Fruit fly (Drosophila melanogaster): Measurements from ENCODE around the gene Nhe2.

Gene Nhe2

dm6 chr2L:21149053-21149452 lies 44.7 kb downstream of the Nhe2 start (continued):
- TF ChIP-seq p53 (GFP tag; optimal IDR thresholded peaks at IDR 0.05) (no peak), yki (optimal IDR thresholded peaks at IDR 0.05) (no peak), CG17612 (GFP tag; IDR thresholded peaks at IDR 0.05) (no peak), CG10321 (GFP tag; IDR thresholded peaks at IDR 0.05) (no peak), psq (GFP tag; optimal IDR thresholded peaks at IDR 0.05) (no peak), CG18619 (GFP tag; optimal IDR thresholded peaks at IDR 0.05) (no peak), repo (GFP tag; optimal IDR thresholded peaks at IDR 0.05) (no peak), Xrp1 (GFP tag; IDR thresholded peaks at IDR 0.05) (peak; percentile 66; the same call in 1 of the 2 replicates), ERR (GFP tag; optimal IDR thresholded peaks at IDR 0.05) (no peak), CG3065 (GFP tag; optimal IDR thresholded peaks at IDR 0.05) (no peak), Tbp (GFP tag; optimal IDR thresholded peaks at IDR 0.05) (no peak), HmgZ (tag; optimal IDR thresholded peaks at IDR 0.05) (peak; percentile 50), fd3F (GFP tag; optimal IDR thresholded peaks at IDR 0.05) (no peak), gfzf (GFP tag; optimal IDR thresholded peaks at IDR 0.05) (no peak), CG9817 (tag; optimal IDR thresholded peaks at IDR 0.05) (no peak), CG4328 (GFP tag; optimal IDR thresholded peaks at IDR 0.05) (no peak), CG7839 (tag; optimal IDR thresholded peaks at IDR 0.05) (peak; percentile 75), btn (GFP tag; optimal IDR thresholded peaks at IDR 0.05) (no peak), cas (GFP tag; IDR thresholded peaks at IDR 0.05) (no peak), Bdp1 (GFP tag; optimal IDR thresholded peaks at IDR 0.05) (no peak), jigr1 (GFP tag; IDR thresholded peaks at IDR 0.05) (no peak), ash1 (GFP tag; optimal IDR thresholded peaks at IDR 0.05) (no peak), CG18262 (tag; optimal IDR thresholded peaks at IDR 0.05) (peak; percentile 62), Asciz (GFP tag; optimal IDR thresholded peaks at IDR 0.05) (peak; percentile 35), CG11504 (tag; optimal IDR thresholded peaks at IDR 0.05) (no peak), sens-2 (GFP tag; IDR thresholded peaks at IDR 0.05) (0 out of 2 replicates have a peak, but pooled peaks have one; percentile 10), toy (GFP tag; IDR thresholded peaks at IDR 0.05) (no peak), CG31224 (GFP tag; IDR thresholded peaks at IDR 0.05) (no peak), kni (GFP tag; optimal IDR thresholded peaks at IDR 0.05) (no peak), Trl (optimal IDR thresholded peaks at IDR 0.05) (no peak), Trl (GFP tag; optimal IDR thresholded peaks at IDR 0.05) (peak; percentile 2), CHES-1-like (GFP tag; optimal IDR thresholded peaks at IDR 0.05) (no peak), al (GFP tag; IDR thresholded peaks at IDR 0.05) (peak; percentile 58), lmd (GFP tag; IDR thresholded peaks at IDR 0.05) (peak; percentile 41; the same call in 1 of the 2 replicates), mld (GFP tag; IDR thresholded peaks at IDR 0.05; ENCODE audit: partially characterized antibody) (no peak), TFAM (GFP tag; optimal IDR thresholded peaks at IDR 0.05) (no peak), CG6854 (GFP tag; optimal IDR thresholded peaks at IDR 0.05) (peak; percentile 52), CG17361 (GFP tag; IDR thresholded peaks at IDR 0.05) (peak; percentile 70), CG7271 (tag; optimal IDR thresholded peaks at IDR 0.05) (no peak), CG1233 (GFP tag; optimal IDR thresholded peaks at IDR 0.05) (peak; percentile 27), klu (GFP tag; IDR thresholded peaks at IDR 0.05) (no peak), pb (GFP tag; optimal IDR thresholded peaks at IDR 0.05) (no peak), CG7745 (tag; optimal IDR thresholded peaks at IDR 0.05) (no peak), CG8290 (GFP tag; optimal IDR thresholded peaks at IDR 0.05) (peak; percentile 56), CG8290 (tag; optimal IDR thresholded peaks at IDR 0.05) (peak in 1 of 2 experiments; percentile 68), fd64A (GFP tag; optimal IDR thresholded peaks at IDR 0.05) (no peak), zen (tag; optimal IDR thresholded peaks at IDR 0.05) (peak; percentile 3), Oaz (GFP tag; IDR thresholded peaks at IDR 0.05) (no peak), CG16779 (GFP tag; IDR thresholded peaks at IDR 0.05) (no peak), CG16813 (GFP tag; IDR thresholded peaks at IDR 0.05; ENCODE audit: partially characterized antibody) (peak; percentile 45; the same call in 1 of the 3 replicates), stwl (tag; optimal IDR thresholded peaks at IDR 0.05) (peak; percentile 90), Hey (tag; optimal IDR thresholded peaks at IDR 0.05) (no peak), ken (GFP tag; IDR thresholded peaks at IDR 0.05) (no peak)

Measured in whole organism, embryonic.